In the genomic region with DNA sequence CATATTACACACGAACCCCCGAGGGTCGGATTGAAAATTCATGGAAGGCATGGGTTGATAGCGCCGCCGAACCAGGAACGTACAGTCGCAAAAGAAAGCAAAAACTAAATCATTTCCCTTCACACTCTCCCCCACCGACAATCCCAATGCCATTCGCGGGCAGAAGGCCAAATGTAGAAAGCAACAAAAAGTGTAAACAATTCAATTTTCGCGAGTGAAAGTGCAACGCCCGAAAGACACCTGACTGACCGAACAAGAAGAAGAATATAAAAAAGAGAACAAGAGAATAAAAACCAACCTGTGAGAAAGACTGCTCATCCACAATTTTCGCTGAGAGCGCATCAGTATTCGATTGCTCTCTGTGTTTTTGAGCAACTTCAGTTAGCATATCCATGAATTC, we compare ENCODE assay signal across 6 worm cellular contexts.
A peak's percentile ranks its signal among the peaks of the same experiment; 100 is the strongest.
TF ChIP-seq lines count a peak whose summit lies in the region.

No protein-coding gene starts in this region.

TF ChIP-seq in whole organism, L1 larva, 84 proteins besides CTCF, POLR2A, EP300 and RAD21 (continues in another document):
- TF ChIP-seq lin-14 (GFP tag; optimal IDR thresholded peaks at IDR 0.05; lab: Kevin White, UChicago) (peak; percentile 85), dpl-1 (GFP tag; optimal IDR thresholded peaks at IDR 0.05; lab: Kevin White, UChicago) (peak in 1 of 3 experiments; percentile 12), mdl-1 (tag; optimal IDR thresholded peaks at IDR 0.05; lab: Kevin White, UChicago) (peak in 1 of 2 experiments; percentile 26), lin-35 (GFP tag; optimal IDR thresholded peaks at IDR 0.05; lab: Kevin White, UChicago) (peak in 1 of 2 experiments; percentile 14), sptf-1 (tag; optimal IDR thresholded peaks at IDR 0.05; lab: Kevin White, UChicago) (no peak), F16B12.6 (tag; optimal IDR thresholded peaks at IDR 0.05; lab: Kevin White, UChicago) (no peak), C16A3.4 (tag; optimal IDR thresholded peaks at IDR 0.05; lab: Kevin White, UChicago) (peak; percentile 22), ceh-82 (tag; optimal IDR thresholded peaks at IDR 0.05; lab: Kevin White, UChicago) (no peak), elt-3 (tag; optimal IDR thresholded peaks at IDR 0.05; lab: Kevin White, UChicago) (peak in 1 of 6 experiments; percentile 55), nhr-85 (tag; lab: Kevin White, UChicago) (peak; percentile 75), isw-1 (GFP tag; IDR thresholded peaks at IDR 0.05; lab: Robert Waterston, UW) (no peak), fkh-8 (tag; optimal IDR thresholded peaks at IDR 0.05; lab: Kevin White, UChicago) (no peak), nhr-71 (tag; optimal IDR thresholded peaks at IDR 0.05; lab: Kevin White, UChicago) (peak; percentile 18), snu-23 (GFP tag; optimal IDR thresholded peaks at IDR 0.05; lab: Kevin White, UChicago) (peak; percentile 1)

TF ChIP-seq in whole organism, L2 larva, 48 proteins besides CTCF, POLR2A, EP300 and RAD21 (continues in another document):
- TF ChIP-seq egl-27 (tag; optimal IDR thresholded peaks at IDR 0.05; lab: Kevin White, UChicago) = no peak
- peak; percentile 16 for TF ChIP-seq F13H6.1 (tag; optimal IDR thresholded peaks at IDR 0.05; lab: Kevin White, UChicago)
- no peak for TF ChIP-seq ceh-82 (tag; optimal IDR thresholded peaks at IDR 0.05; lab: Kevin White, UChicago)
- TF ChIP-seq unc-55 (GFP tag; optimal IDR thresholded peaks at IDR 0.05; lab: Kevin White, UChicago) = no peak
- TF ChIP-seq unc-62 (GFP tag; optimal IDR thresholded peaks at IDR 0.05; lab: Kevin White, UChicago) = no peak
- TF ChIP-seq mbf-1 (tag; optimal IDR thresholded peaks at IDR 0.05; lab: Kevin White, UChicago) = no peak
- TF ChIP-seq nhr-10 (tag; optimal IDR thresholded peaks at IDR 0.05; lab: Kevin White, UChicago) = no peak
- peak; percentile 12 for TF ChIP-seq nhr-21 (tag; optimal IDR thresholded peaks at IDR 0.05; lab: Kevin White, UChicago)
- peak; percentile 98 for TF ChIP-seq blmp-1 (tag; optimal IDR thresholded peaks at IDR 0.05; lab: Kevin White, UChicago; ENCODE audit: insufficient read depth)
- TF ChIP-seq dmd-4 (tag; optimal IDR thresholded peaks at IDR 0.05; lab: Kevin White, UChicago) = no peak
- TF ChIP-seq gmeb-1 (tag; optimal IDR thresholded peaks at IDR 0.05; lab: Kevin White, UChicago) = no peak
- no peak for TF ChIP-seq lin-39 (tag; optimal IDR thresholded peaks at IDR 0.05; lab: Kevin White, UChicago)
- no peak for TF ChIP-seq ZK546.5 (tag; optimal IDR thresholded peaks at IDR 0.05; lab: Kevin White, UChicago)
- peak; percentile 2 for TF ChIP-seq lin-13 (GFP tag; optimal IDR thresholded peaks at IDR 0.05; lab: Kevin White, UChicago)
- TF ChIP-seq nhr-129 (tag; optimal IDR thresholded peaks at IDR 0.05; lab: Kevin White, UChicago) = peak; percentile 34

TF ChIP-seq in whole organism, L3 larva, 47 proteins besides CTCF, POLR2A, EP300 and RAD21 (continues in another document):
- TF ChIP-seq ama-1 (optimal IDR thresholded peaks at IDR 0.05; lab: Kevin White, UChicago) (peak; percentile 72), mml-1 (tag; optimal IDR thresholded peaks at IDR 0.05; lab: Kevin White, UChicago) (no peak), mdl-1 (tag; optimal IDR thresholded peaks at IDR 0.05; lab: Kevin White, UChicago) (no peak), eor-1 (tag; optimal IDR thresholded peaks at IDR 0.05; lab: Kevin White, UChicago) (no peak), skn-1 (tag; optimal IDR thresholded peaks at IDR 0.05; lab: Kevin White, UChicago) (no peak), nhr-76 (tag; optimal IDR thresholded peaks at IDR 0.05; lab: Kevin White, UChicago) (no peak), nhr-43 (tag; optimal IDR thresholded peaks at IDR 0.05; lab: Kevin White, UChicago; ENCODE audit: poor library complexity, severe bottlenecking) (no peak), nhr-28 (tag; optimal IDR thresholded peaks at IDR 0.05; lab: Kevin White, UChicago) (no peak), egl-5 (tag; optimal IDR thresholded peaks at IDR 0.05; lab: Kevin White, UChicago) (no peak), R02D3.7 (tag; optimal IDR thresholded peaks at IDR 0.05; lab: Kevin White, UChicago) (peak; percentile 16), ceh-82 (tag; optimal IDR thresholded peaks at IDR 0.05; lab: Kevin White, UChicago) (no peak), ceh-16 (tag; optimal IDR thresholded peaks at IDR 0.05; lab: Kevin White, UChicago) (no peak), lsy-12 (tag; optimal IDR thresholded peaks at IDR 0.05; lab: Kevin White, UChicago) (no peak), unc-39 (tag; optimal IDR thresholded peaks at IDR 0.05; lab: Kevin White, UChicago) (no peak), pha-4 (tag; optimal IDR thresholded peaks at IDR 0.05; lab: Kevin White, UChicago) (peak; percentile 67), nhr-23 (tag; optimal IDR thresholded peaks at IDR 0.05; lab: Kevin White, UChicago) (peak; percentile 38)

TF ChIP-seq in whole organism, L4 larva, 104 proteins besides CTCF, POLR2A, EP300 and RAD21 (continues in another document):
- no peak for TF ChIP-seq F49E8.2 (tag; optimal IDR thresholded peaks at IDR 0.05; lab: Kevin White, UChicago; ENCODE audit: borderline replicate concordance)
- no peak for TF ChIP-seq F44E2.7 (GFP tag; IDR thresholded peaks at IDR 0.05; lab: Robert Waterston, UW)
- TF ChIP-seq hlh-30 (tag; optimal IDR thresholded peaks at IDR 0.05; lab: Kevin White, UChicago; ENCODE audit: insufficient read depth) = peak; percentile 78
- peak; percentile 28 for TF ChIP-seq nhr-11 (tag; optimal IDR thresholded peaks at IDR 0.05; lab: Kevin White, UChicago)
- peak in 1 of 2 experiments; percentile 40 for TF ChIP-seq mdl-1 (tag; optimal IDR thresholded peaks at IDR 0.05; lab: Kevin White, UChicago)
- peak; percentile 32 for TF ChIP-seq nhr-10 (tag; optimal IDR thresholded peaks at IDR 0.05; lab: Kevin White, UChicago)
- TF ChIP-seq aly-2 (tag; optimal IDR thresholded peaks at IDR 0.05; lab: Kevin White, UChicago) = peak; percentile 38
- peak; percentile 90 for TF ChIP-seq ama-1 (optimal IDR thresholded peaks at IDR 0.05; lab: Kevin White, UChicago)
- no peak for TF ChIP-seq F26F4.8 (GFP tag; conservative IDR thresholded peaks at IDR 0.05; lab: Robert Waterston, UW)
- TF ChIP-seq daf-16 (GFP tag; optimal IDR thresholded peaks at IDR 0.05; lab: Kevin White, UChicago) = no peak
- peak; percentile 33 for TF ChIP-seq daf-16 (tag; optimal IDR thresholded peaks at IDR 0.05; lab: Kevin White, UChicago)
- peak; percentile 44 for TF ChIP-seq nhr-48 (tag; optimal IDR thresholded peaks at IDR 0.05; lab: Kevin White, UChicago)
- TF ChIP-seq jun-1 (tag; optimal IDR thresholded peaks at IDR 0.05; lab: Kevin White, UChicago) = no peak
- TF ChIP-seq nhr-25 (tag; optimal IDR thresholded peaks at IDR 0.05; lab: Kevin White, UChicago; ENCODE audit: borderline replicate concordance, insufficient read depth) = peak; percentile 88
- TF ChIP-seq mep-1 (tag; optimal IDR thresholded peaks at IDR 0.05; lab: Kevin White, UChicago) = peak; percentile 82

TF ChIP-seq in whole organism, midembryonic, 9 proteins besides CTCF, POLR2A, EP300 and RAD21:
- TF ChIP-seq flt-1 (GFP tag; IDR thresholded peaks at IDR 0.05; lab: Robert Waterston, UW) (peak; percentile 29; the same call in 1 of the 2 replicates), cog-1 (tag; optimal IDR thresholded peaks at IDR 0.05; lab: Kevin White, UChicago) (no peak), ref-1 (GFP tag; conservative IDR thresholded peaks at IDR 0.05; lab: Robert Waterston, UW) (no peak), klf-2 (GFP tag; conservative IDR thresholded peaks at IDR 0.05; lab: Robert Waterston, UW) (no peak), med-1 (GFP tag; optimal IDR thresholded peaks at IDR 0.05; lab: Kevin White, UChicago; ENCODE audit: insufficient read depth) (no peak), ztf-29 (GFP tag; IDR thresholded peaks at IDR 0.05; lab: Robert Waterston, UW) (no peak), T22C8.4 (GFP tag; IDR thresholded peaks at IDR 0.05; lab: Robert Waterston, UW) (no peak)

TF ChIP-seq in whole organism, young adult, 124 proteins besides CTCF, POLR2A, EP300 and RAD21:
- TF ChIP-seq lin-40 (tag; optimal IDR thresholded peaks at IDR 0.05; lab: Kevin White, UChicago) (peak; percentile 22), ztf-26 (tag; optimal IDR thresholded peaks at IDR 0.05; lab: Kevin White, UChicago) (peak; percentile 18), F33H1.4 (GFP tag; IDR thresholded peaks at IDR 0.05; lab: Robert Waterston, UW) (no peak), F57C9.4 (tag; optimal IDR thresholded peaks at IDR 0.05; lab: Kevin White, UChicago) (no peak), unc-130 (GFP tag; optimal IDR thresholded peaks at IDR 0.05; lab: Kevin White, UChicago) (no peak), C06A6.2 (GFP tag; conservative IDR thresholded peaks at IDR 0.05; lab: Robert Waterston, UW) (0 out of 2 replicates have a peak, but pooled peaks have one; percentile 15), hmg-1.2 (GFP tag; IDR thresholded peaks at IDR 0.05; lab: Robert Waterston, UW) (no peak), snpc-3.4 (tag; optimal IDR thresholded peaks at IDR 0.05; lab: Kevin White, UChicago) (no peak), attf-5 (GFP tag; optimal IDR thresholded peaks at IDR 0.05; lab: Kevin White, UChicago) (peak; percentile 8)
TF ChIP-seq in whole organism, young adult: peak in this region for 4.
